Worm (Caenorhabditis elegans): ENCODE measurements around the gene C25F9.11.

- no peak for TF ChIP-seq egl-27 (tag; optimal IDR thresholded peaks at IDR 0.05)
- no peak for TF ChIP-seq zag-1 (tag; optimal IDR thresholded peaks at IDR 0.05)
- no peak for TF ChIP-seq lin-13 (GFP tag; optimal IDR thresholded peaks at IDR 0.05)
- TF ChIP-seq ceh-16 (tag; optimal IDR thresholded peaks at IDR 0.05): peak; percentile 40
- no peak for TF ChIP-seq lin-11 (tag; optimal IDR thresholded peaks at IDR 0.05)
- TF ChIP-seq aly-2 (tag; optimal IDR thresholded peaks at IDR 0.05): no peak
- TF ChIP-seq mdl-1 (tag; optimal IDR thresholded peaks at IDR 0.05): no peak
- TF ChIP-seq mbf-1 (tag; optimal IDR thresholded peaks at IDR 0.05): no peak
- no peak for TF ChIP-seq unc-62 (GFP tag; optimal IDR thresholded peaks at IDR 0.05)
- TF ChIP-seq skn-1 (tag; optimal IDR thresholded peaks at IDR 0.05): no peak
- TF ChIP-seq nhr-11 (tag; optimal IDR thresholded peaks at IDR 0.05): no peak
Measured at ce11 chrV:19428936-19429335, 3.9 kb downstream of the C25F9.11 start.
